Fruit fly (Drosophila melanogaster) whole organism, pupa: ENCODE data around the gene CG5280.
A peak's percentile ranks its signal among the peaks of the same experiment; 100 is the strongest.

ENCODE experiments used
- CG10348 ChIP-seq: fragments of 200-800 bp; sonication (Bioruptor generic); IDR thresholded peaks from 2 replicates; pipeline ENCODE4 v1.3.6; 2022; ENCODE audit warnings: missing biosample characterization, missing genetic modification characterization
- CG12605 ChIP-seq: fragments of 200-800 bp; sonication (Bioruptor generic); IDR thresholded peaks from 2 replicates; pipeline ENCODE4 v1.3.6; 2022; ENCODE audit warnings: missing biosample characterization, missing genetic modification characterization
- CG13204 ChIP-seq: fragments of 200-800 bp; sonication (Bioruptor generic); optimal IDR thresholded peaks from 2 replicates; lab custom pipeline; 2018; ENCODE audit warnings: missing biosample characterization, mild to moderate bottlenecking, missing genetic modification characterization, moderate library complexity
- CG14655 ChIP-seq: fragments of 200-800 bp; sonication (Bioruptor generic); optimal IDR thresholded peaks from 3 replicates; lab custom pipeline; 2017; ENCODE audit warnings: mild to moderate bottlenecking, missing biosample characterization, missing genetic modification reagents, missing genetic modification characterization
- CG15710 ChIP-seq: fragments of 200-800 bp; sonication (Bioruptor generic); optimal IDR thresholded peaks from 2 replicates; lab custom pipeline; 2018; ENCODE audit warnings: missing biosample characterization, mild to moderate bottlenecking, missing genetic modification characterization, moderate library complexity
- CG17806 ChIP-seq: fragments of 200-800 bp; sonication (Bioruptor generic); optimal IDR thresholded peaks from 2 replicates; lab custom pipeline; 2018; ENCODE audit warnings: missing biosample characterization, mild to moderate bottlenecking, missing genetic modification characterization, moderate library complexity
- CG32121 ChIP-seq: fragments of 200-800 bp; sonication (Bioruptor generic); IDR thresholded peaks from 2 replicates; pipeline ENCODE4 v1.3.6; 2022; ENCODE audit warnings: missing biosample characterization, missing genetic modification characterization
- CG34367 ChIP-seq: fragments of 200-800 bp; sonication (Bioruptor generic); optimal IDR thresholded peaks from 2 replicates; lab custom pipeline; 2018; ENCODE audit warnings: missing biosample characterization, mild to moderate bottlenecking, missing genetic modification characterization
- CG4496 ChIP-seq: fragments of 200-800 bp; sonication (Bioruptor generic); IDR thresholded peaks from 3 replicates; pipeline ENCODE4 v1.3.6; 2022; ENCODE audit warnings: missing biosample characterization, missing genetic modification characterization
- CG8159 ChIP-seq: fragments of 200-800 bp; sonication (Bioruptor generic); optimal IDR thresholded peaks from 3 replicates; lab custom pipeline; 2018; ENCODE audit warnings: missing biosample characterization, mild to moderate bottlenecking, missing genetic modification characterization, moderate library complexity
- CG8301 ChIP-seq: fragments of 200-800 bp; sonication (Bioruptor generic); optimal IDR thresholded peaks from 2 replicates; lab custom pipeline; 2018; ENCODE audit warnings: missing biosample characterization, mild to moderate bottlenecking, missing genetic modification characterization
- CG9948 ChIP-seq: fragments of 200-800 bp; sonication (Bioruptor generic); optimal IDR thresholded peaks from 2 replicates; lab custom pipeline; 2018; ENCODE audit warnings: missing biosample characterization, mild to moderate bottlenecking, missing genetic modification characterization, moderate library complexity
- D1 ChIP-seq: fragments of 200-800 bp; sonication (Bioruptor generic); optimal IDR thresholded peaks from 2 replicates; lab custom pipeline; 2018; ENCODE audit warnings: missing biosample characterization, mild to moderate bottlenecking, missing genetic modification characterization, moderate library complexity
- EcR ChIP-seq: fragments of 200-800 bp; sonication (Bioruptor generic); optimal IDR thresholded peaks from 3 replicates; lab custom pipeline; 2019; ENCODE audit warnings: missing biosample characterization, missing genetic modification characterization, mild to moderate bottlenecking, moderate library complexity, missing genetic modification reagents
- Ets98B ChIP-seq: fragments of 200-800 bp; sonication (Bioruptor generic); IDR thresholded peaks from 2 replicates; pipeline ENCODE4 v1.3.6; 2022; ENCODE audit warnings: missing biosample characterization, missing genetic modification characterization
- Pif1A ChIP-seq: fragments of 200-800 bp; sonication (Bioruptor generic); optimal IDR thresholded peaks from 3 replicates; lab custom pipeline; 2016; ENCODE audit warnings: missing biosample characterization, missing genetic modification characterization
- Pif1B ChIP-seq: fragments of 200-800 bp; sonication (Bioruptor generic); optimal IDR thresholded peaks from 3 replicates; lab custom pipeline; 2016; ENCODE audit warnings: missing biosample characterization, missing genetic modification characterization
- Snoo ChIP-seq: fragments of 200-800 bp; sonication (Bioruptor generic); optimal IDR thresholded peaks from 3 replicates; lab custom pipeline; 2017; ENCODE audit warnings: missing biosample characterization, mild to moderate bottlenecking, missing genetic modification characterization, inconsistent platforms
- fd96Ca ChIP-seq: fragments of 200-800 bp; sonication (Bioruptor generic); IDR thresholded peaks from 3 replicates; pipeline ENCODE4 v1.3.6; 2022; ENCODE audit warnings: missing biosample characterization, missing genetic modification characterization
- gl ChIP-seq: fragments of 200-800 bp; sonication (Bioruptor generic); optimal IDR thresholded peaks from 2 replicates; lab custom pipeline; 2018; ENCODE audit warnings: missing biosample characterization, mild to moderate bottlenecking, missing genetic modification characterization
- rn ChIP-seq: fragments of 200-800 bp; sonication (Bioruptor generic); IDR thresholded peaks from 2 replicates; pipeline ENCODE4 v1.3.6; 2022; ENCODE audit warnings: missing biosample characterization, missing genetic modification characterization

The CG5280 gene

DNA sequence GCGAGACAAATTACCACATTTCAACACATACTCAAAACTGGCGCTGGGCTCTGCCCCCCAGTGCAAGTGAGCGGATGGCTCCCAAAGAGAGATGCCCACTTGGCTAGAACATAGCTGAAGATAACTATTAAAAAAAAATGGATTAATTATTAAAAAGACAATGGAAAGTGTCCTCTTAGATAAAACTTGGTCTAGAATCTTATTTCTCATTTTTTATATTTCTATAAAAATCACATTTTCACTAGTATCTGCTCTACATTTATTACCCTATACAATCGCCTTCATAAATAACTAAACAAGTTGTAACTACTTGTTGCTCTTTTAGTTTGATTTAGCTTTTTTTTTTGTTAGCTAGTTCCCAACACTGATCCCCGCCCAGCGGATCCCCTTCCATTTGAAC, 42.8 kb upstream of the CG5280 start:
- TF ChIP-seq CG14655 (GFP tag; lab: Kevin White, UChicago): peak; percentile 0
- peak; percentile 22 for TF ChIP-seq CG9948 (tag; lab: Kevin White, UChicago)
- TF ChIP-seq CG17806 (tag; lab: Kevin White, UChicago): peak; percentile 8
- TF ChIP-seq CG13204 (GFP tag; lab: Kevin White, UChicago): no peak
- peak; percentile 34 for TF ChIP-seq CG8159 (tag; lab: Kevin White, UChicago)
- TF ChIP-seq CG8301 (tag; lab: Kevin White, UChicago): no peak
- TF ChIP-seq CG15710 (tag; lab: Kevin White, UChicago): peak; percentile 8
- TF ChIP-seq CG12605 (GFP tag; lab: Robert Waterston, UW): no peak

DNA sequence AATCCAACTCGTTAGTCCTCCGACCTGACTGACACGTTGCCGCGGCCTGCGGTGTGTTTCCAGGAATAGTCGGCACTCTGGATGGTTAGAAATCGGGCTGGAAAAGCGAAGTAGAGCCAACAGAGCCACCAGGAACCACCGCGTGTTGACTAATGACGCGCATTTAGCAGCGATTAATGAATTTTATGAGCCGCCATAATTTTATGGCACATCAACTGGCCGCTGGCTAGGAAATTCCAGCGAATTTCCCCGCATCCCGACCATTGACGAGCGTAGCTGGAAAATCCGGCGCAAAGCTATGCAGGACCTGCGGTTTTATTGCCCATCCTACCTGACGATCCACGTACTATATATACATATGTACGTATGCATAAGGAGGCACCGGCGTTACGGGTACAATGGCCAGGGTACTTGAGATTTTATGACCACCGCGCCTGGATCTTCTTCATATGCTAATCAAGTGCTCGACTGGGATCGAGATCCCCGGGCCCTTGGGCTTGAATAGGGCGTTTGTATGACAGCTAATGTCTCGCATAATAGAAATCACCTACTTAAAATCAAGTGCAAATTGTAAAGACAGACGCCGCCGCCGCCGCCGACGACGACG, 39.3 kb upstream of the CG5280 start:
- no peak for TF ChIP-seq CG4496
- no peak for TF ChIP-seq fd96Ca (GFP tag; lab: Robert Waterston, UW)
- TF ChIP-seq gl: no peak
- no peak for TF ChIP-seq EcR (GFP tag; lab: Kevin White, UChicago)
- no peak for TF ChIP-seq CG15710 (tag; lab: Kevin White, UChicago)
- TF ChIP-seq CG34367 (tag; lab: Kevin White, UChicago): no peak
- no peak for TF ChIP-seq CG10348 (GFP tag; lab: Robert Waterston, UW)
- no peak for TF ChIP-seq CG17806 (tag; lab: Kevin White, UChicago)
- TF ChIP-seq CG12605 (GFP tag; lab: Robert Waterston, UW): no peak
- TF ChIP-seq CG14655 (GFP tag; lab: Kevin White, UChicago): no peak
- TF ChIP-seq CG9948 (tag; lab: Kevin White, UChicago): no peak
- TF ChIP-seq CG13204 (GFP tag; lab: Kevin White, UChicago): no peak
- TF ChIP-seq D1 (tag; lab: Kevin White, UChicago): no peak
- TF ChIP-seq rn (GFP tag; lab: Robert Waterston, UW): no peak
- no peak for TF ChIP-seq Pif1A (GFP tag; lab: Kevin White, UChicago)
- TF ChIP-seq Pif1B (GFP tag; lab: Kevin White, UChicago): no peak

DNA sequence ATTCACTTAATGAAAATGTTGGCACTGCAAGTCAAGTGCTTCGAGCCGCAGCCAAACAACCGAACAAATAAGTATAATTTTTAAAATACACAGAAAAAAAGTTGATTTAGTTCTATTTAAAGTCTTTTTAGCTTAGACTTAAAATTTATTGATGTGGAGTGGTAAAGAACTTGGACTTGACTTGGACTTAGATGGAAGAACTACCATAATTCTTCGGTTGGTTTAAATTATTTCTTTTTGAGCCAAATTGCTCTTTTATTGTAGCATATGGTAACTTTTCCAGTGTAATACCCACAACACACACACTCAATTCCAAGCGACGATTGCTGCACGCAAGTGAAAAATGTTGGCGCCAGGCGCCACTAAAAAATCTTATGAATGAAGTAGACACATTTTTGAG, 38.0 kb upstream of the CG5280 start:
- TF ChIP-seq Pif1A (GFP tag; lab: Kevin White, UChicago) (no peak), CG12605 (GFP tag; lab: Robert Waterston, UW) (no peak), D1 (tag; lab: Kevin White, UChicago) (no peak), CG4496 (no peak), EcR (GFP tag; lab: Kevin White, UChicago) (no peak), CG8301 (tag; lab: Kevin White, UChicago) (no peak), gl (no peak), Snoo (tag; lab: Kevin White, UChicago) (no peak), Ets98B (GFP tag; lab: Robert Waterston, UW) (no peak), Pif1B (GFP tag; lab: Kevin White, UChicago) (no peak), CG14655 (GFP tag; lab: Kevin White, UChicago) (no peak), CG32121 (GFP tag; lab: Robert Waterston, UW) (no peak), CG17806 (tag; lab: Kevin White, UChicago) (no peak), CG9948 (tag; lab: Kevin White, UChicago) (no peak), CG10348 (GFP tag; lab: Robert Waterston, UW) (no peak)

DNA sequence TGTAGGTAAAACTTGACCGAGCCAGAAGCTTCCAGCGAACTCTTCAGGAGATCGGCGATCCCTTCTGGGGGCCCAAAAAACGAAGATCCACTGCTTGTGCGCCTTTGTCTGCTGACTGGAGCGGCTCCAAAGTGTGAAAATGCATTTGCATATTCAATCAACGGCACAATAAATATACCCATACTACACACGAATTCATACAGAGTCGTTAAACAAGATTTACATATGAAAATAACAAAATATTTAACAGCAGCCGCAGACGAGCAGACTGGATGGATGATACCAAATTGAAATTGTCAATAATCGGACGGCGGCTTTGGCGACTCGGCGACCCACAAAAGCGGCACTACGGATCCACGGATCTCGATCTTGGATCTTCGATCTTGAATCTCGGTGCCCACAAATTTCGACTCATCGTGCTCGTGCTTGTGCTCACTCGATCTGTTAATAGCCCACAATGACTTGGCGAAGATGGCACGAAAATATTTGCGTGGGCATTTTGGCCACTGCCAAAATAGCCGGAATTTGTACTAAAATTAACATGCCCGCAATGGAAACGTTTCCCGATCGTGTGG, 37.2 kb upstream of the CG5280 start:
- TF ChIP-seq CG10348 (GFP tag; lab: Robert Waterston, UW) (no peak), CG34367 (tag; lab: Kevin White, UChicago) (no peak), Pif1B (GFP tag; lab: Kevin White, UChicago) (no peak)

DNA sequence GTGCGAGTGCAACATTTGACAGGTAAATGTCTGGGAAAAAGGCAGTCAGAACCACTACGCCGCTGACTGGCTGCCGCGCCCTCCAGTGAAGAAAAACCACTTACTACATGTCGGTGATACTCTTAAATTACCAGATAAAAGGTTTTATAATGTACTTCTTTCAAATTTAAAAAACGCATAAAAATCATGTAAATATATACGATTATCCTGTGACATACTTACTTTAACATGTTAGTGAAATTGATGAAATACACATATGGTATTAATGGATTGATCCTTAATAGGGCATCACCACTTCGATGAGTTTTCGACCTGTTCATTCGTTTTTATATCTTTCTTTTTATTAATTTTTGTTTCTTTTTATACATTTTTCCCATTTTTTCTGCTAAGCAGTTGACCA, 36.5 kb upstream of the CG5280 start:
- TF ChIP-seq fd96Ca (GFP tag; lab: Robert Waterston, UW): no peak
- no peak for TF ChIP-seq D1 (tag; lab: Kevin White, UChicago)
- TF ChIP-seq CG8301 (tag; lab: Kevin White, UChicago): no peak
- no peak for TF ChIP-seq CG34367 (tag; lab: Kevin White, UChicago)
- no peak for TF ChIP-seq CG32121 (GFP tag; lab: Robert Waterston, UW)
- TF ChIP-seq CG8159 (tag; lab: Kevin White, UChicago): no peak
- no peak for TF ChIP-seq gl
- no peak for TF ChIP-seq Snoo (tag; lab: Kevin White, UChicago)
- no peak for TF ChIP-seq CG12605 (GFP tag; lab: Robert Waterston, UW)
- no peak for TF ChIP-seq CG4496
- no peak for TF ChIP-seq Pif1A (GFP tag; lab: Kevin White, UChicago)
- no peak for TF ChIP-seq EcR (GFP tag; lab: Kevin White, UChicago)
- TF ChIP-seq Pif1B (GFP tag; lab: Kevin White, UChicago): no peak
- no peak for TF ChIP-seq CG17806 (tag; lab: Kevin White, UChicago)
- no peak for TF ChIP-seq rn (GFP tag; lab: Robert Waterston, UW)
- TF ChIP-seq CG15710 (tag; lab: Kevin White, UChicago): no peak
- no peak for TF ChIP-seq CG10348 (GFP tag; lab: Robert Waterston, UW)
- TF ChIP-seq CG9948 (tag; lab: Kevin White, UChicago): no peak
- no peak for TF ChIP-seq Ets98B (GFP tag; lab: Robert Waterston, UW)
- TF ChIP-seq CG13204 (GFP tag; lab: Kevin White, UChicago): no peak
